Worm (Caenorhabditis elegans) whole organism, L3 larva: ENCODE data around the gene str-33.

Source experiments
- ama-1 ChIP-seq: fragments of 150-350 bp; optimal IDR thresholded peaks from 2 replicates; lab custom pipeline; 2018
- elt-1 ChIP-seq: fragments of 150-350 bp; optimal IDR thresholded peaks from 2 replicates; lab custom pipeline; 2014; ENCODE audit warnings: missing biosample characterization, missing genetic modification characterization
- pha-4 ChIP-seq: fragments of 150-350 bp; optimal IDR thresholded peaks from 2 replicates; lab custom pipeline; 2014; ENCODE audit warnings: missing biosample characterization, missing genetic modification reagents, missing genetic modification characterization
- sea-2 ChIP-seq: fragments of 150-350 bp; sonication (generic microtip); optimal IDR thresholded peaks from 4 replicates; lab custom pipeline; 2014; ENCODE audit warnings: missing biosample characterization, missing genetic modification reagents, missing genetic modification characterization
- snpc-4 ChIP-seq: fragments of 150-350 bp; optimal IDR thresholded peaks from 2 replicates; lab custom pipeline; 2014; ENCODE audit warnings: missing biosample characterization, missing genetic modification characterization
- unc-39 ChIP-seq: sonication (generic microtip); optimal IDR thresholded peaks from 4 replicates; lab custom pipeline; 2017; ENCODE audit warnings: missing biosample characterization, missing genetic modification characterization
- unc-62 ChIP-seq: fragments of 150-350 bp; sonication (generic microtip); optimal IDR thresholded peaks from 4 replicates; lab custom pipeline; 2014; ENCODE audit warnings: missing biosample characterization, missing genetic modification reagents, missing genetic modification characterization
- ztf-4 ChIP-seq: fragments of 150-350 bp; optimal IDR thresholded peaks from 2 replicates; lab custom pipeline; 2014; ENCODE audit warnings: missing biosample characterization, missing genetic modification characterization

- no peak for TF ChIP-seq unc-62 (GFP tag; lab: Kevin White, UChicago)
- TF ChIP-seq pha-4 (tag; lab: Kevin White, UChicago) = no peak
- no peak for TF ChIP-seq unc-39 (tag; lab: Kevin White, UChicago)
- TF ChIP-seq ama-1 (lab: Kevin White, UChicago) = no peak
- TF ChIP-seq ztf-4 = no peak
- TF ChIP-seq sea-2 = no peak
- TF ChIP-seq snpc-4 (tag; lab: Kevin White, UChicago) = no peak
- TF ChIP-seq elt-1 (tag; lab: Kevin White, UChicago) = no peak
Measured at ce11 chrV:2720763-2721162, 7.6 kb upstream of the str-33 start, which contains the start of gene srt-27.
